Fruit fly (Drosophila melanogaster) whole organism, prepupa: Measurements from ENCODE around the gene CG4020.

Experiments used
- Blimp-1 ChIP-seq: fragments of 200-800 bp; sonication (Bioruptor generic); optimal IDR thresholded peaks from 3 replicates; lab custom pipeline; 2017; ENCODE audit warnings: missing biosample characterization, missing genetic modification characterization, mild to moderate bottlenecking, moderate library complexity, missing genetic modification reagents
- CG10631 ChIP-seq: fragments of 200-800 bp; sonication (Bioruptor generic); optimal IDR thresholded peaks from 2 replicates; lab custom pipeline; 2016; ENCODE audit warnings: missing biosample characterization, missing genetic modification characterization
- CG10669 ChIP-seq: fragments of 200-800 bp; sonication (Bioruptor generic); optimal IDR thresholded peaks from 3 replicates; lab custom pipeline; 2018; ENCODE audit warnings: missing biosample characterization, mild to moderate bottlenecking, missing genetic modification characterization, moderate library complexity
- CG11294 ChIP-seq: fragments of 200-800 bp; sonication (Bioruptor generic); IDR thresholded peaks from 2 replicates; pipeline ENCODE4 v1.3.6; 2022; ENCODE audit warnings: missing biosample characterization, missing genetic modification characterization
- CG11762 ChIP-seq: fragments of 200-800 bp; sonication (Bioruptor generic); optimal IDR thresholded peaks from 3 replicates; lab custom pipeline; 2016; ENCODE audit warnings: missing biosample characterization, missing genetic modification characterization; ENCODE audit not compliant: insufficient read depth
- CG11902 ChIP-seq: fragments of 200-800 bp; sonication (Bioruptor generic); optimal IDR thresholded peaks from 3 replicates; lab custom pipeline; 2016; ENCODE audit warnings: missing biosample characterization, missing genetic modification characterization
- CG1621 ChIP-seq: fragments of 200-800 bp; sonication (Bioruptor generic); optimal IDR thresholded peaks from 3 replicates; lab custom pipeline; 2018; ENCODE audit warnings: missing biosample characterization, mild to moderate bottlenecking, missing genetic modification characterization
- CG16779 ChIP-seq: fragments of 200-800 bp; sonication (Bioruptor generic); optimal IDR thresholded peaks from 3 replicates; lab custom pipeline; 2017; ENCODE audit warnings: missing biosample characterization, mild to moderate bottlenecking, missing genetic modification characterization
- CG3032 ChIP-seq: fragments of 200-800 bp; optimal IDR thresholded peaks from 2 replicates; lab custom pipeline; 2019; ENCODE audit warnings: missing biosample characterization, mild to moderate bottlenecking, missing genetic modification characterization, moderate library complexity
- CG31627 ChIP-seq: fragments of 200-800 bp; sonication (Bioruptor generic); optimal IDR thresholded peaks from 3 replicates; lab custom pipeline; 2016; ENCODE audit warnings: missing biosample characterization, missing genetic modification characterization
- CG32006 ChIP-seq: fragments of 200-800 bp; sonication (Bioruptor generic); optimal IDR thresholded peaks from 3 replicates; lab custom pipeline; 2017; ENCODE audit warnings: missing biosample characterization, mild to moderate bottlenecking, missing genetic modification characterization
- CG3919 ChIP-seq: fragments of 200-800 bp; sonication (Bioruptor generic); optimal IDR thresholded peaks from 3 replicates; lab custom pipeline; 2016; ENCODE audit warnings: missing biosample characterization, missing genetic modification characterization
- CG4318 ChIP-seq: fragments of 200-800 bp; sonication (Bioruptor generic); optimal IDR thresholded peaks from 3 replicates; lab custom pipeline; 2017; ENCODE audit warnings: missing biosample characterization, mild to moderate bottlenecking, missing genetic modification characterization
- CG6163 ChIP-seq: fragments of 200-800 bp; sonication (Bioruptor generic); IDR thresholded peaks from 3 replicates; pipeline ENCODE4 v1.3.6; 2022; ENCODE audit warnings: missing biosample characterization, missing genetic modification characterization
- CG6276 ChIP-seq: fragments of 200-800 bp; sonication (Bioruptor generic); optimal IDR thresholded peaks from 2 replicates; lab custom pipeline; 2017; ENCODE audit warnings: missing biosample characterization, mild to moderate bottlenecking, missing genetic modification characterization
- CG6808 ChIP-seq: fragments of 200-800 bp; sonication (Bioruptor generic); optimal IDR thresholded peaks from 3 replicates; lab custom pipeline; 2017; ENCODE audit warnings: missing biosample characterization, missing genetic modification characterization, mild to moderate bottlenecking, moderate library complexity, missing genetic modification reagents
- CG6854 ChIP-seq: fragments of 200-800 bp; sonication (Bioruptor generic); optimal IDR thresholded peaks from 2 replicates; lab custom pipeline; 2017; ENCODE audit warnings: missing biosample characterization, mild to moderate bottlenecking, missing genetic modification characterization
- CG7368 ChIP-seq: fragments of 200-800 bp; sonication (Bioruptor generic); optimal IDR thresholded peaks from 3 replicates; lab custom pipeline; 2016; ENCODE audit warnings: missing biosample characterization, missing genetic modification characterization
- CG8319 ChIP-seq: fragments of 200-800 bp; sonication (Bioruptor generic); optimal IDR thresholded peaks from 3 replicates; lab custom pipeline; 2016; ENCODE audit warnings: missing biosample characterization, missing genetic modification characterization
- CG8632 ChIP-seq: fragments of 200-800 bp; sonication (Bioruptor generic); optimal IDR thresholded peaks from 3 replicates; lab custom pipeline; 2016; ENCODE audit warnings: missing biosample characterization, missing genetic modification characterization
- CG9139 ChIP-seq: fragments of 200-800 bp; sonication (Bioruptor generic); optimal IDR thresholded peaks from 3 replicates; lab custom pipeline; 2017; ENCODE audit warnings: missing biosample characterization, mild to moderate bottlenecking, missing genetic modification characterization
- Eip78C ChIP-seq: fragments of 200-800 bp; sonication (Bioruptor generic); peaks from one replicate; lab custom pipeline; 2016; ENCODE audit warnings: missing biosample characterization, missing genetic modification characterization
- Eip93F ChIP-seq: fragments of 200-800 bp; sonication (Bioruptor generic); optimal IDR thresholded peaks from 2 replicates; lab custom pipeline; 2016; ENCODE audit warnings: missing biosample characterization, mild to moderate bottlenecking, missing genetic modification characterization
- Ets21C ChIP-seq: fragments of 200-800 bp; sonication (Bioruptor generic); optimal IDR thresholded peaks from 3 replicates; lab custom pipeline; 2016; ENCODE audit warnings: missing biosample characterization, missing genetic modification characterization
- Gug ChIP-seq: fragments of 200-800 bp; sonication (Bioruptor generic); IDR thresholded peaks from 2 replicates; pipeline ENCODE4 v1.3.6; 2022; ENCODE audit warnings: missing biosample characterization, missing genetic modification characterization
- Hr38 ChIP-seq: sonication (Bioruptor generic); optimal IDR thresholded peaks from 2 replicates; lab custom pipeline; 2016; ENCODE audit warnings: missing biosample characterization, missing genetic modification characterization
- Hr4 ChIP-seq: fragments of 200-800 bp; sonication (Bioruptor generic); optimal IDR thresholded peaks from 3 replicates; lab custom pipeline; 2016; ENCODE audit warnings: missing biosample characterization, missing genetic modification characterization
- Lpt ChIP-seq: fragments of 200-800 bp; sonication (Bioruptor generic); optimal IDR thresholded peaks from 3 replicates; lab custom pipeline; 2016; ENCODE audit warnings: missing biosample characterization, missing genetic modification characterization
- Met ChIP-seq: fragments of 200-800 bp; sonication (Bioruptor generic); optimal IDR thresholded peaks from 3 replicates; lab custom pipeline; 2016; ENCODE audit warnings: missing biosample characterization, missing genetic modification characterization
- OdsH ChIP-seq: fragments of 200-800 bp; sonication (Bioruptor generic); optimal IDR thresholded peaks from 3 replicates; lab custom pipeline; 2016; ENCODE audit warnings: missing biosample characterization, missing genetic modification characterization
- Smox ChIP-seq: fragments of 200-800 bp; sonication (Bioruptor generic); optimal IDR thresholded peaks from 3 replicates; lab custom pipeline; 2016; ENCODE audit warnings: missing biosample characterization, missing genetic modification characterization
- Sox15 ChIP-seq: fragments of 200-800 bp; sonication (Bioruptor generic); optimal IDR thresholded peaks from 3 replicates; lab custom pipeline; 2016; ENCODE audit warnings: missing biosample characterization, missing genetic modification characterization
- achi ChIP-seq: fragments of 200-800 bp; sonication (Bioruptor generic); optimal IDR thresholded peaks from 3 replicates; lab custom pipeline; 2016; ENCODE audit warnings: missing biosample characterization, missing genetic modification characterization
- cyc ChIP-seq: fragments of 200-800 bp; sonication (Bioruptor generic); optimal IDR thresholded peaks from 3 replicates; lab custom pipeline; 2016; ENCODE audit warnings: missing biosample characterization, missing genetic modification characterization
- dac ChIP-seq: fragments of 200-800 bp; sonication (Bioruptor generic); optimal IDR thresholded peaks from 2 replicates; lab custom pipeline; 2017; ENCODE audit warnings: missing biosample characterization, mild to moderate bottlenecking, missing genetic modification characterization
- dsx ChIP-seq: fragments of 200-800 bp; optimal IDR thresholded peaks from 3 replicates; lab custom pipeline; 2019; ENCODE audit warnings: missing biosample characterization, mild to moderate bottlenecking, missing genetic modification characterization, moderate library complexity; ENCODE audit not compliant: poor library complexity, severe bottlenecking
- esn ChIP-seq: fragments of 200-800 bp; sonication (Bioruptor generic); optimal IDR thresholded peaks from 2 replicates; lab custom pipeline; 2016; ENCODE audit warnings: missing biosample characterization, mild to moderate bottlenecking, missing genetic modification characterization, moderate library complexity
- fd59A ChIP-seq: fragments of 200-800 bp; sonication (Bioruptor generic); optimal IDR thresholded peaks from 2 replicates; lab custom pipeline; 2017; ENCODE audit warnings: missing biosample characterization, mild to moderate bottlenecking, missing genetic modification characterization, missing genetic modification reagents
- fd85E ChIP-seq: fragments of 200-800 bp; sonication (Bioruptor generic); optimal IDR thresholded peaks from 3 replicates; lab custom pipeline; 2016; ENCODE audit warnings: missing biosample characterization, missing genetic modification characterization
- fkh ChIP-seq: fragments of 200-800 bp; sonication (Bioruptor generic); optimal IDR thresholded peaks from 3 replicates; lab custom pipeline; 2017; ENCODE audit warnings: missing biosample characterization, mild to moderate bottlenecking, missing genetic modification characterization, moderate library complexity
- lz ChIP-seq: fragments of 200-800 bp; sonication (Bioruptor generic); optimal IDR thresholded peaks from 3 replicates; lab custom pipeline; 2016; ENCODE audit warnings: missing biosample characterization, missing genetic modification characterization
- net ChIP-seq: fragments of 200-800 bp; sonication (Bioruptor generic); optimal IDR thresholded peaks from 3 replicates; lab custom pipeline; 2016; ENCODE audit warnings: missing biosample characterization, missing genetic modification characterization
- pdm3 ChIP-seq: fragments of 200-800 bp; sonication (Bioruptor generic); optimal IDR thresholded peaks from 3 replicates; lab custom pipeline; 2016; ENCODE audit warnings: missing biosample characterization, missing genetic modification characterization
- salr ChIP-seq, 2 experiments: fragments of 200-800 bp; sonication (Bioruptor generic); optimal IDR thresholded peaks; 3 replicates each; lab custom pipeline; 2016 to 2018; ENCODE audit warnings: missing biosample characterization in 2 of 2, missing genetic modification characterization in 2 of 2, mild to moderate bottlenecking in 1 of 2
- svp ChIP-seq: fragments of 200-800 bp; sonication (Bioruptor generic); peaks from one replicate; lab custom pipeline; 2016; ENCODE audit warnings: missing biosample characterization, missing genetic modification characterization
- topi ChIP-seq: fragments of 200-800 bp; sonication (Bioruptor generic); optimal IDR thresholded peaks from 3 replicates; lab custom pipeline; 2016; ENCODE audit warnings: missing biosample characterization, missing genetic modification characterization
- vri ChIP-seq: fragments of 200-800 bp; sonication (Bioruptor generic); optimal IDR thresholded peaks from 3 replicates; lab custom pipeline; 2016; ENCODE audit warnings: missing biosample characterization, mild to moderate bottlenecking, missing genetic modification characterization

CG4020 gene

DNA sequence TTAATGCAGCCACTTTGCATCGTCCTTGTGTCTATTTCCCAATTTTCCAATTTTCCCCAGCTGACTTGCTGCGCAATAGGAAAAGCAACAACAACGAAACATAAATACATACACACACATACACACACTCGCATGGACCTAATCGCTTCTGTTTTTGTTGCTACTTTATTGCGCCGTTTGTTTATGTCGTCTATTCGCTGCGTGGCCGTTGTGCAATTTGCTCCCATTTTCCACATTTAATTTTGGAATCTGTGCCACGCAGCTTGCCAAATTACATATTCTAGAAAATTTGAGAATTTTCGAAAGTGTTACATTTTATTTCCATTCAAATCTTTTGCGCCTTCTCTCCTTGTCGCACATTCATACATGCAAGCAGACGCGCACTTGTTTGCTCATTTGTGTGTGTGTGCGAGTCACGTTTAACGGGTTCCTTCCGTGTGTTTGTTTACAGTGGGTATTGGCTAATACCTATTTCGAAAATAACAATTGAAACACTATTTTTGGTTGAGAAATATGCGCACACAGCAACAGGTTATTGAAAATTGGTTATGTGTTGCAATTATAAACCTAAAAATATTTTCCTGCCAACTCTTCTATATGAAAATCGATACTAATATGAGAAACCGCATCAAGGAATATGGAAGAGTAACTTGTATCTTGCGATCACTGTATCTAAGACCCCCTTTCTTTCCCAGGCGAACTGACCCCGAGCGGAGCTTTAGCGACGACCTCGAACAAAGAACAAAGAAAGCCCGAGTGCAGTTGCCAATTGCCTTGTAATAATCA, 25.2 kb upstream of the CG4020 start (continued):
- TF ChIP-seq CG10669 (GFP tag; lab: Kevin White, UChicago) (peak; percentile 81), CG6854 (GFP tag; lab: Kevin White, UChicago) (peak; percentile 70), CG9139 (peak; percentile 52), CG32006 (GFP tag; lab: Kevin White, UChicago) (peak; percentile 84), CG6808 (GFP tag; lab: Kevin White, UChicago) (peak; percentile 78), Gug (GFP tag; lab: Robert Waterston, UW) (peak; percentile 78), CG6163 (GFP tag; lab: Robert Waterston, UW) (peak; percentile 86), salr (GFP tag; optimal IDR thresholded peaks at IDR 0.05; lab: Kevin White, UChicago) (peak; percentile 42 to 71), CG16779 (tag; lab: Kevin White, UChicago) (peak; percentile 58), CG7368 (GFP tag; lab: Kevin White, UChicago) (peak; percentile 83), esn (GFP tag; lab: Kevin White, UChicago) (peak; percentile 90), Smox (peak; percentile 84), CG11762 (GFP tag; lab: Kevin White, UChicago) (peak; percentile 75), achi (GFP tag; lab: Kevin White, UChicago) (peak; percentile 80), topi (GFP tag; lab: Kevin White, UChicago) (peak; percentile 89), fd85E (GFP tag; lab: Kevin White, UChicago) (peak; percentile 38), vri (peak; percentile 83)

DNA sequence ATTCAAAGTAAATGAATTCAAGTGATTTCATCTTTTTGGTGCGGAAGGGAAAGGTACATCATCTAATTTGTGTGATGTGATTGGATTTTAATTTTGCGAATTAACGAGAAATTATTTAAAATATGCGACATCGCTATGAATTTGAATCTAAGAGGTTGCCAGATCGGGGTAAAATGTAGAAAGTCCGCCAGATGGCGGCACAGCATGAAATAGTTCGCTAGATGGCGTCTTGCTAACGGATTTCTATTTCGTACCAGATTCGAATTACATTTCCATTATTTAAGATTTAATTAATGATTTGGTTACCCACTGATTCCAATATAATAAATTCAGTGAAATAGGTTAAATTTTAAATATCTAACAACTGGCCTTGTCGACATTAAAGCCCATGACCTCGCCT, 22.2 kb upstream of the CG4020 start:
- TF ChIP-seq CG10631 (GFP tag; lab: Kevin White, UChicago) (no peak), Sox15 (GFP tag; lab: Kevin White, UChicago) (no peak), OdsH (GFP tag; lab: Kevin White, UChicago) (no peak), dsx (GFP tag; lab: Kevin White, UChicago) (no peak), Ets21C (GFP tag; lab: Kevin White, UChicago) (no peak), Hr38 (GFP tag; lab: Kevin White, UChicago) (no peak), CG6808 (GFP tag; lab: Kevin White, UChicago) (peak; percentile 21), CG3032 (peak; percentile 14), CG8632 (no peak), pdm3 (GFP tag; lab: Kevin White, UChicago) (peak; percentile 22), esn (GFP tag; lab: Kevin White, UChicago) (peak; percentile 31), CG3919 (no peak), Blimp-1 (GFP tag; lab: Kevin White, UChicago) (no peak), Met (GFP tag; lab: Kevin White, UChicago) (peak; percentile 27), CG11294 (GFP tag; lab: Robert Waterston, UW) (no peak), CG6276 (no peak), Hr4 (GFP tag; lab: Kevin White, UChicago) (no peak), Eip78C (peak; percentile 57), CG8319 (GFP tag; lab: Kevin White, UChicago) (no peak), Lpt (GFP tag; lab: Kevin White, UChicago) (no peak), CG11762 (GFP tag; lab: Kevin White, UChicago) (no peak), CG11902 (no peak), achi (GFP tag; lab: Kevin White, UChicago) (no peak), CG4318 (GFP tag; lab: Kevin White, UChicago) (no peak), CG1621 (tag; lab: Kevin White, UChicago) (no peak), CG9139 (no peak), dac (GFP tag; lab: Kevin White, UChicago) (no peak), cyc (GFP tag; lab: Kevin White, UChicago) (peak; percentile 55), svp (GFP tag; lab: Kevin White, UChicago) (peak; percentile 28), vri (peak; percentile 19), CG32006 (GFP tag; lab: Kevin White, UChicago) (no peak), net (GFP tag; lab: Kevin White, UChicago) (no peak), Smox (no peak), CG10669 (GFP tag; lab: Kevin White, UChicago) (no peak), Gug (GFP tag; lab: Robert Waterston, UW) (no peak), lz (peak; percentile 42), CG16779 (tag; lab: Kevin White, UChicago) (no peak), fd59A (no peak), Eip93F (GFP tag; lab: Kevin White, UChicago) (no peak), CG7368 (GFP tag; lab: Kevin White, UChicago) (no peak), fkh (GFP tag; lab: Kevin White, UChicago) (no peak), CG31627 (GFP tag; lab: Kevin White, UChicago) (peak; percentile 50)
